Worm (Caenorhabditis elegans) whole organism, L2 larva: Measurements from ENCODE around the gene T01D3.3.

ENCODE experiments used
- C34F6.9 ChIP-seq: fragments of 150-350 bp; optimal IDR thresholded peaks from 2 replicates; lab custom pipeline; 2014; ENCODE audit warnings: missing biosample characterization, missing genetic modification characterization
- crh-2 ChIP-seq: sonication (generic microtip); optimal IDR thresholded peaks from 2 replicates; lab custom pipeline; 2017; ENCODE audit warnings: missing biosample characterization, missing genetic modification characterization
- fos-1 ChIP-seq: fragments of 150-350 bp; optimal IDR thresholded peaks from 2 replicates; lab custom pipeline; 2014; ENCODE audit warnings: missing biosample characterization, missing genetic modification characterization
- lin-13 ChIP-seq: fragments of 150-350 bp; optimal IDR thresholded peaks from 2 replicates; lab custom pipeline; 2014; ENCODE audit warnings: missing biosample characterization, missing genetic modification reagents, missing genetic modification characterization
- lsy-2 ChIP-seq, 2 experiments: fragments of 150-350 bp in 1 of 2; sonication (generic microtip) in 1 of 2; optimal IDR thresholded peaks; 2 replicates each; lab custom pipeline; 2014 to 2017; ENCODE audit warnings: missing biosample characterization in 2 of 2, missing genetic modification characterization in 2 of 2
- nhr-21 ChIP-seq: fragments of 150-350 bp; optimal IDR thresholded peaks from 2 replicates; lab custom pipeline; 2014; ENCODE audit warnings: missing biosample characterization, missing genetic modification characterization
- nhr-237 ChIP-seq: fragments of 150-350 bp; optimal IDR thresholded peaks from 2 replicates; lab custom pipeline; 2014; ENCODE audit warnings: missing biosample characterization, missing genetic modification characterization
- nhr-6 ChIP-seq: fragments of 150-350 bp; optimal IDR thresholded peaks from 2 replicates; lab custom pipeline; 2014; ENCODE audit warnings: missing biosample characterization, missing genetic modification characterization
- skn-1 ChIP-seq: sonication (generic microtip); optimal IDR thresholded peaks from 2 replicates; lab custom pipeline; 2017; ENCODE audit warnings: missing biosample characterization, missing genetic modification characterization
- sma-9 ChIP-seq, 2 experiments: fragments of 150-350 bp in 1 of 2; sonication (generic microtip) in 1 of 2; optimal IDR thresholded peaks; 2 replicates each; lab custom pipeline; 2014 to 2016; ENCODE audit warnings: missing genetic modification characterization in 2 of 2, mild to moderate bottlenecking in 1 of 2, missing biosample characterization in 1 of 2, missing compliant biosample characterization in 1 of 2, missing genetic modification reagents in 1 of 2, moderate library complexity in 1 of 2
- snpc-4 ChIP-seq: fragments of 150-350 bp; optimal IDR thresholded peaks from 2 replicates; lab custom pipeline; 2014; ENCODE audit warnings: missing biosample characterization, missing genetic modification characterization
- unc-39 ChIP-seq: fragments of 150-350 bp; optimal IDR thresholded peaks from 2 replicates; lab custom pipeline; 2014; ENCODE audit warnings: missing biosample characterization, missing genetic modification characterization
- unc-55 ChIP-seq: fragments of 150-350 bp; sonication (generic microtip); optimal IDR thresholded peaks from 3 replicates; lab custom pipeline; 2014; ENCODE audit warnings: missing biosample characterization, missing genetic modification reagents, missing genetic modification characterization
- ztf-1 ChIP-seq: fragments of 200-800 bp; sonication (Bioruptor generic); conservative IDR thresholded peaks from 2 replicates; pipeline ENCODE4 v1.3.6; 2022; ENCODE audit warnings: missing genetic modification characterization, missing compliant biosample characterization

The T01D3.3 gene

DNA sequence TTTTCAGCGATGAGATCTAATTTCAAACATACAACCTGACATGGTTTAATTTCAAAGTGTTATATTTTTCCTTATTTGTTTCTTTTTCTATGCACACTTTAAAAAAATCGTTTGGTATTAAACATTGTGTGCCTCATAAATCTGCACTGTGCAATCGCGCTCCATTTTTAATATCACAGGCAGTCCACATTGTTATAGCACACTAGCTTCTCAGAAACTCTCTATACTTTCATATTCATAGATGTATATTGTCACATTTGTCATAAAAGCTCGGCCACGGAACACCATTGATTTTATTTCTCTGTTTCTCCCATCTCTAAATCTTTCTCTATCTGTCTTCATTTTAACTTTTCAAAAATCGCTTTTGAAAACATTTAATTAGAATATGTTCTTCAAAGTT is 53.3 kb downstream of the T01D3.3 start:
- peak; percentile 25 for TF ChIP-seq lin-13 (GFP tag; lab: Kevin White, UChicago)
- TF ChIP-seq lsy-2 (tag; optimal IDR thresholded peaks at IDR 0.05; lab: Kevin White, UChicago) = peak in 1 of 2 experiments; percentile 60
- TF ChIP-seq nhr-6 (tag; lab: Kevin White, UChicago) = no peak
- TF ChIP-seq sma-9 (GFP tag; optimal IDR thresholded peaks at IDR 0.05; lab: Kevin White, UChicago) = peak; percentile 4
- no peak for TF ChIP-seq sma-9 (tag; optimal IDR thresholded peaks at IDR 0.05; lab: Kevin White, UChicago)
- TF ChIP-seq crh-2 (tag; lab: Kevin White, UChicago) = peak; percentile 3
- no peak for TF ChIP-seq ztf-1
- peak; percentile 94 for TF ChIP-seq unc-55 (GFP tag; lab: Kevin White, UChicago)
- no peak for TF ChIP-seq nhr-237 (tag; lab: Kevin White, UChicago)
- peak; percentile 39 for TF ChIP-seq fos-1 (tag; lab: Kevin White, UChicago)
- TF ChIP-seq C34F6.9 = peak; percentile 76
- peak; percentile 1 for TF ChIP-seq snpc-4 (tag; lab: Kevin White, UChicago)
- no peak for TF ChIP-seq unc-39 (tag; lab: Kevin White, UChicago)
- peak; percentile 37 for TF ChIP-seq skn-1 (tag; lab: Kevin White, UChicago)
- no peak for TF ChIP-seq nhr-21 (tag; lab: Kevin White, UChicago)
